Fruit fly (Drosophila melanogaster) whole organism, embryonic: ENCODE data around the gene CG6830.
A peak's percentile ranks its signal among the peaks of the same experiment; 100 is the strongest.

Experiments
- Abd-B ChIP-seq: fragments of 200-800 bp; sonication (Bioruptor generic); optimal IDR thresholded peaks from 2 replicates; lab custom pipeline; 2018; ENCODE audit warnings: missing biosample characterization, mild to moderate bottlenecking, missing genetic modification characterization, moderate library complexity
- Aef1 ChIP-seq: fragments of 200-800 bp; sonication (Bioruptor generic); IDR thresholded peaks from 3 replicates; pipeline ENCODE4 v1.3.6; 2022; ENCODE audit warnings: missing biosample characterization, missing genetic modification characterization
- BEAF-32 ChIP-seq: fragments of 200-800 bp; sonication (Bioruptor generic); optimal IDR thresholded peaks from 3 replicates; lab custom pipeline; 2017; ENCODE audit warnings: missing biosample characterization, missing genetic modification characterization, mild to moderate bottlenecking, moderate library complexity, missing genetic modification reagents
- CG10321 ChIP-seq: fragments of 200-800 bp; sonication (Bioruptor generic); IDR thresholded peaks from 2 replicates; pipeline ENCODE4 v1.3.6; 2022; ENCODE audit warnings: missing biosample characterization, missing genetic modification characterization
- CG11093 ChIP-seq: fragments of 200-800 bp; sonication (Bioruptor generic); IDR thresholded peaks from 3 replicates; pipeline ENCODE4 v1.3.6; 2022; ENCODE audit warnings: missing biosample characterization, missing genetic modification characterization
- CG11560 ChIP-seq: fragments of 200-800 bp; sonication (Bioruptor generic); IDR thresholded peaks from 3 replicates; pipeline ENCODE4 v1.3.6; 2022; ENCODE audit warnings: missing biosample characterization, missing genetic modification characterization
- CG13624 ChIP-seq: fragments of 200-800 bp; sonication (Bioruptor generic); optimal IDR thresholded peaks from 2 replicates; lab custom pipeline; 2016; ENCODE audit warnings: missing biosample characterization, missing genetic modification characterization
- CG13775 ChIP-seq: fragments of 200-800 bp; sonication (Bioruptor generic); optimal IDR thresholded peaks from 3 replicates; lab custom pipeline; 2017; ENCODE audit warnings: missing biosample characterization, mild to moderate bottlenecking, missing genetic modification characterization
- CG1529 ChIP-seq: fragments of 200-800 bp; sonication (Bioruptor generic); optimal IDR thresholded peaks from 3 replicates; lab custom pipeline; 2018; ENCODE audit warnings: missing biosample characterization, missing genetic modification characterization
- CG15696 ChIP-seq: fragments of 200-800 bp; sonication (Bioruptor generic); optimal IDR thresholded peaks from 2 replicates; lab custom pipeline; 2019; ENCODE audit warnings: missing biosample characterization, mild to moderate bottlenecking, missing genetic modification characterization, moderate library complexity
- CG17829 ChIP-seq: fragments of 200-800 bp; optimal IDR thresholded peaks from 2 replicates; lab custom pipeline; 2019; ENCODE audit warnings: missing biosample characterization, mild to moderate bottlenecking, missing genetic modification characterization, moderate library complexity
- CG18619 ChIP-seq: fragments of 200-800 bp; sonication (Bioruptor generic); optimal IDR thresholded peaks from 3 replicates; lab custom pipeline; 2017; ENCODE audit warnings: missing biosample characterization, mild to moderate bottlenecking, missing genetic modification characterization
- CG3281 ChIP-seq: fragments of 200-800 bp; sonication (Bioruptor generic); optimal IDR thresholded peaks from 3 replicates; lab custom pipeline; 2017; ENCODE audit warnings: missing biosample characterization, mild to moderate bottlenecking, missing genetic modification characterization
- CG3407 ChIP-seq: fragments of 200-800 bp; sonication (Bioruptor generic); optimal IDR thresholded peaks from 2 replicates; lab custom pipeline; 2018; ENCODE audit warnings: missing biosample characterization, mild to moderate bottlenecking, missing genetic modification characterization
- CG3838 ChIP-seq: fragments of 200-800 bp; sonication (Bioruptor generic); optimal IDR thresholded peaks from 3 replicates; lab custom pipeline; 2016; ENCODE audit warnings: missing biosample characterization, missing genetic modification characterization
- CG5180 ChIP-seq: fragments of 200-800 bp; sonication (Bioruptor generic); optimal IDR thresholded peaks from 3 replicates; lab custom pipeline; 2017; ENCODE audit warnings: missing biosample characterization, missing genetic modification characterization, mild to moderate bottlenecking, moderate library complexity, missing genetic modification reagents
- CG8089 ChIP-seq: fragments of 200-800 bp; sonication (Bioruptor generic); optimal IDR thresholded peaks from 3 replicates; lab custom pipeline; 2016; ENCODE audit warnings: missing biosample characterization, missing genetic modification characterization
- CG8290 ChIP-seq, 3 experiments: fragments of 200-800 bp; sonication (Bioruptor generic); optimal IDR thresholded peaks; 2 replicates each; lab custom pipeline; 2016 to 2019; ENCODE audit warnings: missing biosample characterization in 3 of 3, missing genetic modification characterization in 3 of 3, mild to moderate bottlenecking in 2 of 3, moderate library complexity in 1 of 3
- Deaf1 ChIP-seq: fragments of 200-800 bp; optimal IDR thresholded peaks from 3 replicates; lab custom pipeline; 2019; ENCODE audit warnings: missing biosample characterization, mild to moderate bottlenecking, missing genetic modification characterization, moderate library complexity
- Dfd ChIP-seq, 2 experiments: fragments of >200 bp; optimal IDR thresholded peaks; 2 replicates each; lab custom pipeline; 2017; ENCODE audit warnings: missing biosample characterization in 2 of 2, missing genetic modification characterization in 2 of 2
- E2f2 ChIP-seq: fragments of 200-800 bp; sonication (Bioruptor generic); IDR thresholded peaks from 2 replicates; pipeline ENCODE4 v1.3.6; 2022; ENCODE audit warnings: missing biosample characterization, missing genetic modification characterization
- Hmr ChIP-seq: fragments of 200-800 bp; sonication (Bioruptor generic); optimal IDR thresholded peaks from 3 replicates; lab custom pipeline; 2017; ENCODE audit warnings: mild to moderate bottlenecking, missing biosample characterization, missing genetic modification reagents, missing genetic modification characterization
- Jarid2 ChIP-seq: fragments of 200-800 bp; sonication (Bioruptor generic); optimal IDR thresholded peaks from 3 replicates; lab custom pipeline; 2017; ENCODE audit warnings: mild to moderate bottlenecking, missing biosample characterization, missing genetic modification reagents, missing genetic modification characterization
- Lim3 ChIP-seq: fragments of 200-800 bp; sonication (Bioruptor generic); IDR thresholded peaks from 2 replicates; pipeline ENCODE4 v1.3.6; 2022; ENCODE audit warnings: missing biosample characterization, missing genetic modification characterization
- Neu2 ChIP-seq: fragments of 200-800 bp; sonication (Bioruptor generic); optimal IDR thresholded peaks from 3 replicates; lab custom pipeline; 2016; ENCODE audit warnings: missing biosample characterization, missing genetic modification characterization, borderline replicate concordance
- PHDP ChIP-seq: fragments of 200-800 bp; sonication (Bioruptor generic); optimal IDR thresholded peaks from 3 replicates; lab custom pipeline; 2018; ENCODE audit warnings: missing biosample characterization, mild to moderate bottlenecking, missing genetic modification characterization, moderate library complexity
- Pdp1 ChIP-seq, 2 experiments: fragments of 200-800 bp; sonication (Bioruptor generic); optimal IDR thresholded peaks; 3 replicates each; lab custom pipeline; 2016; ENCODE audit warnings: missing biosample characterization in 2 of 2, missing genetic modification characterization in 2 of 2, mild to moderate bottlenecking in 1 of 2, moderate library complexity in 1 of 2
- Rfx ChIP-seq: fragments of 200-800 bp; sonication (Bioruptor generic); IDR thresholded peaks from 2 replicates; pipeline ENCODE4 v1.3.6; 2022; ENCODE audit warnings: missing biosample characterization, missing genetic modification characterization
- Sin3A ChIP-seq: fragments of >200 bp; optimal IDR thresholded peaks from 2 replicates; lab custom pipeline; 2018
- abd-A ChIP-seq: fragments of 200-800 bp; sonication (Bioruptor generic); optimal IDR thresholded peaks from 3 replicates; lab custom pipeline; 2019; ENCODE audit warnings: missing biosample characterization, mild to moderate bottlenecking, missing genetic modification characterization, moderate library complexity
- ash1 ChIP-seq: fragments of 200-800 bp; sonication (Bioruptor generic); optimal IDR thresholded peaks from 2 replicates; lab custom pipeline; 2018; ENCODE audit warnings: missing biosample characterization, mild to moderate bottlenecking, missing genetic modification characterization
- chinmo ChIP-seq: fragments of 200-800 bp; sonication (Bioruptor generic); IDR thresholded peaks from 4 replicates; pipeline ENCODE4 v1.3.6; 2022; ENCODE audit warnings: missing biosample characterization, missing genetic modification characterization; ENCODE audit not compliant: partially characterized antibody
- en ChIP-seq: fragments of 200-800 bp; sonication (Bioruptor generic); optimal IDR thresholded peaks from 2 replicates; lab custom pipeline; 2016; ENCODE audit warnings: missing biosample characterization, missing genetic modification characterization
- esg ChIP-seq: fragments of 200-800 bp; sonication (Bioruptor generic); conservative IDR thresholded peaks from 2 replicates; pipeline ENCODE4 v1.3.6; 2022; ENCODE audit warnings: missing biosample characterization, missing genetic modification characterization
- exex ChIP-seq: fragments of 200-800 bp; sonication (Bioruptor generic); optimal IDR thresholded peaks from 4 replicates; lab custom pipeline; 2018; ENCODE audit warnings: missing biosample characterization, mild to moderate bottlenecking, missing genetic modification characterization, moderate library complexity
- grn ChIP-seq: fragments of 200-800 bp; sonication (Bioruptor generic); optimal IDR thresholded peaks from 3 replicates; lab custom pipeline; 2017; ENCODE audit warnings: missing biosample characterization, missing genetic modification characterization
- ind ChIP-seq: fragments of 200-800 bp; sonication (Bioruptor generic); optimal IDR thresholded peaks from 3 replicates; lab custom pipeline; 2016; ENCODE audit warnings: missing biosample characterization, missing genetic modification characterization
- ken ChIP-seq: fragments of 200-800 bp; sonication (Bioruptor generic); IDR thresholded peaks from 3 replicates; pipeline ENCODE4 v1.3.6; 2022; ENCODE audit warnings: missing biosample characterization, missing genetic modification characterization
- lbe ChIP-seq: fragments of 200-800 bp; sonication (Bioruptor generic); optimal IDR thresholded peaks from 2 replicates; lab custom pipeline; 2016; ENCODE audit warnings: missing biosample characterization, mild to moderate bottlenecking, missing genetic modification characterization
- nom ChIP-seq: fragments of 200-800 bp; sonication (Bioruptor generic); optimal IDR thresholded peaks from 2 replicates; lab custom pipeline; 2017; ENCODE audit warnings: missing biosample characterization, missing genetic modification characterization, mild to moderate bottlenecking, moderate library complexity, missing genetic modification reagents
- org-1 ChIP-seq: fragments of 200-800 bp; sonication (Bioruptor generic); optimal IDR thresholded peaks from 2 replicates; lab custom pipeline; 2017; ENCODE audit warnings: missing biosample characterization, missing genetic modification characterization
- ranshi ChIP-seq: fragments of 200-800 bp; sonication (Bioruptor generic); IDR thresholded peaks from 2 replicates; pipeline ENCODE4 v1.3.6; 2022; ENCODE audit warnings: missing biosample characterization, missing genetic modification characterization
- row ChIP-seq: fragments of 200-800 bp; sonication (Bioruptor generic); IDR thresholded peaks from 3 replicates; pipeline ENCODE4 v1.3.6; 2022; ENCODE audit warnings: missing biosample characterization, missing genetic modification characterization
- scrt ChIP-seq: fragments of 200-800 bp; sonication (Bioruptor generic); optimal IDR thresholded peaks from 2 replicates; lab custom pipeline; 2018; ENCODE audit warnings: missing biosample characterization, mild to moderate bottlenecking, missing genetic modification characterization, moderate library complexity
- seq ChIP-seq: fragments of 200-800 bp; sonication (Bioruptor generic); IDR thresholded peaks from 2 replicates; pipeline ENCODE4 v1.3.6; 2022; ENCODE audit warnings: missing biosample characterization, missing genetic modification characterization
- slp2 ChIP-seq: fragments of 200-800 bp; sonication (Bioruptor generic); optimal IDR thresholded peaks from 2 replicates; lab custom pipeline; 2016; ENCODE audit warnings: missing biosample characterization, missing genetic modification characterization
- sug ChIP-seq: fragments of 200-800 bp; optimal IDR thresholded peaks from 2 replicates; lab custom pipeline; 2019; ENCODE audit warnings: missing biosample characterization, mild to moderate bottlenecking, missing genetic modification characterization, moderate library complexity
- tap ChIP-seq: fragments of 200-800 bp; optimal IDR thresholded peaks from 3 replicates; lab custom pipeline; 2019; ENCODE audit warnings: missing biosample characterization, mild to moderate bottlenecking, missing genetic modification characterization, moderate library complexity
- zfh1 ChIP-seq: fragments of 200-800 bp; sonication (Bioruptor generic); IDR thresholded peaks from 3 replicates; pipeline ENCODE4 v1.3.6; 2022; ENCODE audit warnings: missing biosample characterization, missing genetic modification characterization
- zfh2 ChIP-seq: fragments of 200-800 bp; sonication (Bioruptor generic); optimal IDR thresholded peaks from 2 replicates; lab custom pipeline; 2016; ENCODE audit warnings: missing biosample characterization, missing genetic modification characterization

CG6830 gene

dm6 chr3R:11684316-11684715 lies at the start of gene CG6830:
CG6830 (minus strand) TSS chr3R:11684342.
- TF ChIP-seq grn (GFP tag; lab: Kevin White, UChicago) (peak; percentile 12), CG11093 (no peak), exex (tag; lab: Kevin White, UChicago) (peak; percentile 62), CG10321 (GFP tag; lab: Robert Waterston, UW) (no peak), CG13775 (no peak), Pdp1 (GFP tag; optimal IDR thresholded peaks at IDR 0.05; lab: Kevin White, UChicago) (peak in 1 of 2 experiments; percentile 4), abd-A (tag; lab: Kevin White, UChicago) (no peak), sug (tag; lab: Kevin White, UChicago) (peak; percentile 87), ranshi (GFP tag; lab: Robert Waterston, UW) (no peak), PHDP (no peak)
- TF ChIP-seq, all 482 proteins: peak for 4

- no peak for TF ChIP-seq CG3407 (GFP tag; lab: Kevin White, UChicago)
- TF ChIP-seq CG11560 = no peak
- TF ChIP-seq ken = no peak
- TF ChIP-seq CG15696 (tag; lab: Kevin White, UChicago) = no peak
- TF ChIP-seq BEAF-32 (GFP tag; lab: Kevin White, UChicago) = no peak
- no peak for TF ChIP-seq slp2 (GFP tag; lab: Kevin White, UChicago)
- no peak for TF ChIP-seq Sin3A (lab: Kevin White, UChicago)
- TF ChIP-seq Dfd (GFP tag; optimal IDR thresholded peaks at IDR 0.05; lab: Kevin White, UChicago) = no peak
- TF ChIP-seq Neu2 (GFP tag; lab: Kevin White, UChicago) = no peak
- TF ChIP-seq scrt (GFP tag; lab: Kevin White, UChicago) = peak; percentile 57
- TF ChIP-seq CG1529 (GFP tag; lab: Kevin White, UChicago) = no peak
- TF ChIP-seq nom (GFP tag; lab: Kevin White, UChicago) = no peak
- no peak for TF ChIP-seq row (GFP tag; lab: Robert Waterston, UW)
- TF ChIP-seq CG3838 (GFP tag; lab: Kevin White, UChicago) = no peak
- no peak for TF ChIP-seq Abd-B (GFP tag; lab: Kevin White, UChicago)
- no peak for TF ChIP-seq CG8290 (GFP tag; optimal IDR thresholded peaks at IDR 0.05; lab: Kevin White, UChicago)
- TF ChIP-seq CG8290 (tag; optimal IDR thresholded peaks at IDR 0.05; lab: Kevin White, UChicago) = no peak
- TF ChIP-seq CG8089 (GFP tag; lab: Kevin White, UChicago) = no peak
- TF ChIP-seq ind (GFP tag; lab: Kevin White, UChicago) = no peak
- no peak for TF ChIP-seq CG18619
- no peak for TF ChIP-seq org-1 (GFP tag; lab: Kevin White, UChicago)
- no peak for TF ChIP-seq E2f2 (GFP tag; lab: Robert Waterston, UW)
- no peak for TF ChIP-seq CG13624 (GFP tag; lab: Kevin White, UChicago)
- no peak for TF ChIP-seq en (GFP tag; lab: Kevin White, UChicago)
- no peak for TF ChIP-seq Hmr (GFP tag; lab: Kevin White, UChicago)
- peak; percentile 7 for TF ChIP-seq Deaf1 (tag; lab: Kevin White, UChicago)
- peak; percentile 4 for TF ChIP-seq Jarid2 (GFP tag; lab: Kevin White, UChicago)
- TF ChIP-seq CG17829 (tag; lab: Kevin White, UChicago) = no peak
- peak; percentile 67 for TF ChIP-seq CG5180 (GFP tag; lab: Kevin White, UChicago)
- TF ChIP-seq chinmo (GFP tag; lab: Robert Waterston, UW) = 0 out of 4 replicates have a peak, but pooled peaks have one; percentile 22
- peak; percentile 32 for TF ChIP-seq abd-A (tag; lab: Kevin White, UChicago)
- TF ChIP-seq ash1 = no peak
- no peak for TF ChIP-seq seq (GFP tag; lab: Robert Waterston, UW)
- no peak for TF ChIP-seq esg (GFP tag; lab: Robert Waterston, UW)
- no peak for TF ChIP-seq CG3281 (GFP tag; lab: Kevin White, UChicago)
- no peak for TF ChIP-seq Aef1 (GFP tag; lab: Robert Waterston, UW)
- no peak for TF ChIP-seq zfh1 (GFP tag; lab: Robert Waterston, UW)
- no peak for TF ChIP-seq tap (tag; lab: Kevin White, UChicago)
- no peak for TF ChIP-seq Rfx (GFP tag; lab: Robert Waterston, UW)
- no peak for TF ChIP-seq zfh2 (GFP tag; lab: Kevin White, UChicago)
- TF ChIP-seq Lim3 (GFP tag; lab: Robert Waterston, UW) = no peak
- no peak for TF ChIP-seq lbe (GFP tag; lab: Kevin White, UChicago)
Measured at dm6 chr3R:11721593-11721992, 37.5 kb upstream of the CG6830 start, which contains the start of gene CG12594. CG12594 (plus strand) TSS chr3R:11721734.
